Fruit fly (Drosophila melanogaster) whole organism, prepupa: ENCODE results near the gene bab1.

Experiments used
- CG10631 ChIP-seq: fragments of 200-800 bp; sonication (Bioruptor generic); optimal IDR thresholded peaks from 2 replicates; lab custom pipeline; 2016; ENCODE audit warnings: missing biosample characterization, missing genetic modification characterization
- CG10669 ChIP-seq: fragments of 200-800 bp; sonication (Bioruptor generic); optimal IDR thresholded peaks from 3 replicates; lab custom pipeline; 2018; ENCODE audit warnings: missing biosample characterization, mild to moderate bottlenecking, missing genetic modification characterization, moderate library complexity
- CG11294 ChIP-seq: fragments of 200-800 bp; sonication (Bioruptor generic); IDR thresholded peaks from 2 replicates; pipeline ENCODE4 v1.3.6; 2022; ENCODE audit warnings: missing biosample characterization, missing genetic modification characterization
- CG11762 ChIP-seq: fragments of 200-800 bp; sonication (Bioruptor generic); optimal IDR thresholded peaks from 3 replicates; lab custom pipeline; 2016; ENCODE audit warnings: missing biosample characterization, missing genetic modification characterization; ENCODE audit not compliant: insufficient read depth
- CG11902 ChIP-seq: fragments of 200-800 bp; sonication (Bioruptor generic); optimal IDR thresholded peaks from 3 replicates; lab custom pipeline; 2016; ENCODE audit warnings: missing biosample characterization, missing genetic modification characterization
- CG15336 ChIP-seq: fragments of 200-800 bp; sonication (Bioruptor generic); IDR thresholded peaks from 2 replicates; pipeline ENCODE4 v1.3.6; 2022; ENCODE audit warnings: missing biosample characterization, missing genetic modification characterization
- CG16779 ChIP-seq: fragments of 200-800 bp; sonication (Bioruptor generic); optimal IDR thresholded peaks from 3 replicates; lab custom pipeline; 2017; ENCODE audit warnings: missing biosample characterization, mild to moderate bottlenecking, missing genetic modification characterization
- CG31627 ChIP-seq: fragments of 200-800 bp; sonication (Bioruptor generic); optimal IDR thresholded peaks from 3 replicates; lab custom pipeline; 2016; ENCODE audit warnings: missing biosample characterization, missing genetic modification characterization
- CG32006 ChIP-seq: fragments of 200-800 bp; sonication (Bioruptor generic); optimal IDR thresholded peaks from 3 replicates; lab custom pipeline; 2017; ENCODE audit warnings: missing biosample characterization, mild to moderate bottlenecking, missing genetic modification characterization
- CG34406 ChIP-seq: fragments of 200-800 bp; sonication (Bioruptor generic); optimal IDR thresholded peaks from 3 replicates; lab custom pipeline; 2016; ENCODE audit warnings: missing biosample characterization, missing genetic modification characterization
- CG6163 ChIP-seq: fragments of 200-800 bp; sonication (Bioruptor generic); IDR thresholded peaks from 3 replicates; pipeline ENCODE4 v1.3.6; 2022; ENCODE audit warnings: missing biosample characterization, missing genetic modification characterization
- CG6276 ChIP-seq: fragments of 200-800 bp; sonication (Bioruptor generic); optimal IDR thresholded peaks from 2 replicates; lab custom pipeline; 2017; ENCODE audit warnings: missing biosample characterization, mild to moderate bottlenecking, missing genetic modification characterization
- CG6792 ChIP-seq: fragments of 200-800 bp; sonication (Bioruptor generic); optimal IDR thresholded peaks from 3 replicates; lab custom pipeline; 2016; ENCODE audit warnings: missing biosample characterization, missing genetic modification characterization
- CG6808 ChIP-seq: fragments of 200-800 bp; sonication (Bioruptor generic); optimal IDR thresholded peaks from 3 replicates; lab custom pipeline; 2017; ENCODE audit warnings: missing biosample characterization, missing genetic modification characterization, mild to moderate bottlenecking, moderate library complexity, missing genetic modification reagents
- CG6854 ChIP-seq: fragments of 200-800 bp; sonication (Bioruptor generic); optimal IDR thresholded peaks from 2 replicates; lab custom pipeline; 2017; ENCODE audit warnings: missing biosample characterization, mild to moderate bottlenecking, missing genetic modification characterization
- CG7368 ChIP-seq: fragments of 200-800 bp; sonication (Bioruptor generic); optimal IDR thresholded peaks from 3 replicates; lab custom pipeline; 2016; ENCODE audit warnings: missing biosample characterization, missing genetic modification characterization
- CG8119 ChIP-seq: fragments of 200-800 bp; sonication (Bioruptor generic); IDR thresholded peaks from 3 replicates; pipeline ENCODE4 v1.3.6; 2022; ENCODE audit warnings: missing biosample characterization, missing genetic modification characterization
- CG8319 ChIP-seq: fragments of 200-800 bp; sonication (Bioruptor generic); optimal IDR thresholded peaks from 3 replicates; lab custom pipeline; 2016; ENCODE audit warnings: missing biosample characterization, missing genetic modification characterization
- CG9139 ChIP-seq: fragments of 200-800 bp; sonication (Bioruptor generic); optimal IDR thresholded peaks from 3 replicates; lab custom pipeline; 2017; ENCODE audit warnings: missing biosample characterization, mild to moderate bottlenecking, missing genetic modification characterization
- Eip75B ChIP-seq: fragments of 200-800 bp; sonication (Bioruptor generic); optimal IDR thresholded peaks from 3 replicates; lab custom pipeline; 2016; ENCODE audit warnings: missing biosample characterization, missing genetic modification characterization
- Ets21C ChIP-seq: fragments of 200-800 bp; sonication (Bioruptor generic); optimal IDR thresholded peaks from 3 replicates; lab custom pipeline; 2016; ENCODE audit warnings: missing biosample characterization, missing genetic modification characterization
- Gug ChIP-seq: fragments of 200-800 bp; sonication (Bioruptor generic); IDR thresholded peaks from 2 replicates; pipeline ENCODE4 v1.3.6; 2022; ENCODE audit warnings: missing biosample characterization, missing genetic modification characterization
- Hr38 ChIP-seq: sonication (Bioruptor generic); optimal IDR thresholded peaks from 2 replicates; lab custom pipeline; 2016; ENCODE audit warnings: missing biosample characterization, missing genetic modification characterization
- Hr39 ChIP-seq: fragments of 200-800 bp; sonication (Bioruptor generic); optimal IDR thresholded peaks from 2 replicates; lab custom pipeline; 2016; ENCODE audit warnings: missing biosample characterization, missing genetic modification characterization
- Lpt ChIP-seq: fragments of 200-800 bp; sonication (Bioruptor generic); optimal IDR thresholded peaks from 3 replicates; lab custom pipeline; 2016; ENCODE audit warnings: missing biosample characterization, missing genetic modification characterization
- Met ChIP-seq: fragments of 200-800 bp; sonication (Bioruptor generic); optimal IDR thresholded peaks from 3 replicates; lab custom pipeline; 2016; ENCODE audit warnings: missing biosample characterization, missing genetic modification characterization
- OdsH ChIP-seq: fragments of 200-800 bp; sonication (Bioruptor generic); optimal IDR thresholded peaks from 3 replicates; lab custom pipeline; 2016; ENCODE audit warnings: missing biosample characterization, missing genetic modification characterization
- Sox102F ChIP-seq: fragments of 200-800 bp; sonication (Bioruptor generic); optimal IDR thresholded peaks from 2 replicates; lab custom pipeline; 2016; ENCODE audit warnings: missing biosample characterization, mild to moderate bottlenecking, missing genetic modification characterization
- Sox15 ChIP-seq: fragments of 200-800 bp; sonication (Bioruptor generic); optimal IDR thresholded peaks from 3 replicates; lab custom pipeline; 2016; ENCODE audit warnings: missing biosample characterization, missing genetic modification characterization
- achi ChIP-seq: fragments of 200-800 bp; sonication (Bioruptor generic); optimal IDR thresholded peaks from 3 replicates; lab custom pipeline; 2016; ENCODE audit warnings: missing biosample characterization, missing genetic modification characterization
- cyc ChIP-seq: fragments of 200-800 bp; sonication (Bioruptor generic); optimal IDR thresholded peaks from 3 replicates; lab custom pipeline; 2016; ENCODE audit warnings: missing biosample characterization, missing genetic modification characterization
- dsx ChIP-seq: fragments of 200-800 bp; optimal IDR thresholded peaks from 3 replicates; lab custom pipeline; 2019; ENCODE audit warnings: missing biosample characterization, mild to moderate bottlenecking, missing genetic modification characterization, moderate library complexity; ENCODE audit not compliant: poor library complexity, severe bottlenecking
- eg ChIP-seq: fragments of 200-800 bp; sonication (Bioruptor generic); IDR thresholded peaks from 3 replicates; pipeline ENCODE4 v1.3.6; 2022; ENCODE audit warnings: missing biosample characterization, missing genetic modification characterization
- esn ChIP-seq: fragments of 200-800 bp; sonication (Bioruptor generic); optimal IDR thresholded peaks from 2 replicates; lab custom pipeline; 2016; ENCODE audit warnings: missing biosample characterization, mild to moderate bottlenecking, missing genetic modification characterization, moderate library complexity
- fd59A ChIP-seq: fragments of 200-800 bp; sonication (Bioruptor generic); optimal IDR thresholded peaks from 2 replicates; lab custom pipeline; 2017; ENCODE audit warnings: missing biosample characterization, mild to moderate bottlenecking, missing genetic modification characterization, missing genetic modification reagents
- fkh ChIP-seq: fragments of 200-800 bp; sonication (Bioruptor generic); optimal IDR thresholded peaks from 3 replicates; lab custom pipeline; 2017; ENCODE audit warnings: missing biosample characterization, mild to moderate bottlenecking, missing genetic modification characterization, moderate library complexity
- net ChIP-seq: fragments of 200-800 bp; sonication (Bioruptor generic); optimal IDR thresholded peaks from 3 replicates; lab custom pipeline; 2016; ENCODE audit warnings: missing biosample characterization, missing genetic modification characterization
- salr ChIP-seq, 2 experiments: fragments of 200-800 bp; sonication (Bioruptor generic); optimal IDR thresholded peaks; 3 replicates each; lab custom pipeline; 2016 to 2018; ENCODE audit warnings: missing biosample characterization in 2 of 2, missing genetic modification characterization in 2 of 2, mild to moderate bottlenecking in 1 of 2
- spab ChIP-seq: fragments of 200-800 bp; sonication (Bioruptor generic); optimal IDR thresholded peaks from 2 replicates; lab custom pipeline; 2017; ENCODE audit warnings: missing biosample characterization, mild to moderate bottlenecking, missing genetic modification characterization, missing genetic modification reagents
- ss ChIP-seq, 2 experiments: fragments of 200-800 bp; sonication (Bioruptor generic); optimal IDR thresholded peaks; 2 replicates in 1 of 2; 3 replicates in 1 of 2; lab custom pipeline; 2017 to 2018; ENCODE audit warnings: mild to moderate bottlenecking in 2 of 2, missing biosample characterization in 2 of 2, missing genetic modification characterization in 2 of 2, moderate library complexity in 1 of 2
- svp ChIP-seq: fragments of 200-800 bp; sonication (Bioruptor generic); peaks from one replicate; lab custom pipeline; 2016; ENCODE audit warnings: missing biosample characterization, missing genetic modification characterization
- topi ChIP-seq: fragments of 200-800 bp; sonication (Bioruptor generic); optimal IDR thresholded peaks from 3 replicates; lab custom pipeline; 2016; ENCODE audit warnings: missing biosample characterization, missing genetic modification characterization
- vri ChIP-seq: fragments of 200-800 bp; sonication (Bioruptor generic); optimal IDR thresholded peaks from 3 replicates; lab custom pipeline; 2016; ENCODE audit warnings: missing biosample characterization, mild to moderate bottlenecking, missing genetic modification characterization

The bab1 gene

DNA sequence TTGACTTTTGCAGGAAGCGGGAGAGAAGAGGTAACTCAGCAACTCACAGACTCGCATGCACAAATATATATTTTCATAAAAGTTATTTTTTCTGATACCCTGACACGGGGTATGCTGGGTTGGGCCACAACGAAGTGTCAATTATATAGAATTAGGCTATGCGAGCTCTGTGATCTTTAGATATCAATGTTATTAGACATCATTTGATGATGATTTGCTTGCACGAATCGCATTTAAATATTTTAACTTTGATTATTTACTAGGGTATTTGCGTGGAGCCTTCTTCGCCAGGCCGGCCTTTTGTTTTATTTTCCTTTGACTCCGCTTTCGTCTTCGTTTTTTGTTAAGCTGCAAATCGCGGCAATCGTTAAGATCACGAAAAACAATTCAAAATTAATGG is 28.7 kb upstream of the bab1 start (continued):
- TF ChIP-seq Sox102F (GFP tag; lab: Kevin White, UChicago) = peak; percentile 86
- peak; percentile 77 for TF ChIP-seq CG7368 (GFP tag; lab: Kevin White, UChicago)
- TF ChIP-seq CG10669 (GFP tag; lab: Kevin White, UChicago) = peak; percentile 86
- TF ChIP-seq fd59A (GFP tag; lab: Kevin White, UChicago) = peak; percentile 80
- peak; percentile 85 for TF ChIP-seq topi (GFP tag; lab: Kevin White, UChicago)
- no peak for TF ChIP-seq Gug (GFP tag; lab: Robert Waterston, UW)
- peak; percentile 30; the same call in 1 of the 2 replicates for TF ChIP-seq CG15336
- TF ChIP-seq CG6163 (GFP tag; lab: Robert Waterston, UW) = peak; percentile 83
- no peak for TF ChIP-seq fkh (GFP tag; lab: Kevin White, UChicago)
- TF ChIP-seq vri = peak; percentile 74
- peak; percentile 81 for TF ChIP-seq CG11902 (GFP tag; lab: Kevin White, UChicago)
- TF ChIP-seq spab (GFP tag; lab: Kevin White, UChicago) = peak; percentile 81
- peak; percentile 85 for TF ChIP-seq CG6792 (GFP tag; lab: Kevin White, UChicago)
- TF ChIP-seq Met (GFP tag; lab: Kevin White, UChicago) = peak; percentile 87
- TF ChIP-seq CG10631 (GFP tag; lab: Kevin White, UChicago) = peak; percentile 79
- peak; percentile 81 for TF ChIP-seq Ets21C (GFP tag; lab: Kevin White, UChicago)
- TF ChIP-seq ss (GFP tag; optimal IDR thresholded peaks at IDR 0.05; lab: Kevin White, UChicago) = peak; percentile 73 to 85
- peak; percentile 84 for TF ChIP-seq Eip75B (GFP tag; lab: Kevin White, UChicago)
- peak; percentile 76 for TF ChIP-seq CG9139 (GFP tag; lab: Kevin White, UChicago)
- TF ChIP-seq CG34406 (GFP tag; lab: Kevin White, UChicago) = peak; percentile 87
- TF ChIP-seq CG6808 = peak; percentile 85
- peak; percentile 89 for TF ChIP-seq esn (GFP tag; lab: Kevin White, UChicago)
- TF ChIP-seq net = peak; percentile 68
- TF ChIP-seq CG6854 (GFP tag; lab: Kevin White, UChicago) = peak; percentile 65
- peak; percentile 85 for TF ChIP-seq Sox15
- peak; percentile 7 for TF ChIP-seq Lpt (GFP tag; lab: Kevin White, UChicago)
- TF ChIP-seq CG31627 (GFP tag; lab: Kevin White, UChicago) = peak; percentile 90
- TF ChIP-seq, all 60 proteins: peak for 50

DNA sequence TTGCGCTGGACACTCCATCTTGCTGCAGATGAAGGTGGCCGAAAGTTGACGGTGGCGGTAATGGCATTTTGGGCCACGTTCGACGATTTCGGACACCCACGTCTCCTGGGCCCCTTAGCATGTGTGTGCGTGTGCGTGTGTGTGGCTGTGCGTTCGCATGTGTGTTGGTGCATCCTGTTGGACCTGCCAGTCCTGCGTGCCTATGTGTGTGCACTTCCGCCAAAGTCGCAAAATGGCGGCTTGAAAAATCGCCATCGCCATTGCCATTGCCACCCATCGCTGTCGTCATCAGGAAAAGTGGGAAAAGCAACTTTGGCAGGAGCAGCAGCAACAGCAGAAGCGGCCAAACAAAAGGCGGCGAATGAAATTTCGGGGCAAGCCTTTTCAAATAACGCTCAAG is 22.9 kb upstream of the bab1 start:
- TF ChIP-seq salr (GFP tag; optimal IDR thresholded peaks at IDR 0.05; lab: Kevin White, UChicago) = no peak
- TF ChIP-seq CG10631 (GFP tag; lab: Kevin White, UChicago) = no peak
- no peak for TF ChIP-seq CG9139 (GFP tag; lab: Kevin White, UChicago)
- no peak for TF ChIP-seq CG15336
- no peak for TF ChIP-seq CG8319 (GFP tag; lab: Kevin White, UChicago)
- no peak for TF ChIP-seq cyc (GFP tag; lab: Kevin White, UChicago)
- no peak for TF ChIP-seq svp
- no peak for TF ChIP-seq CG8119 (GFP tag; lab: Robert Waterston, UW)
- TF ChIP-seq CG7368 (GFP tag; lab: Kevin White, UChicago) = no peak
- TF ChIP-seq Gug (GFP tag; lab: Robert Waterston, UW) = no peak
- TF ChIP-seq CG16779 = no peak
- TF ChIP-seq achi (GFP tag; lab: Kevin White, UChicago) = no peak
- no peak for TF ChIP-seq CG11294 (GFP tag; lab: Robert Waterston, UW)
- TF ChIP-seq Hr39 (GFP tag; lab: Kevin White, UChicago) = no peak
- no peak for TF ChIP-seq Hr38 (GFP tag; lab: Kevin White, UChicago)
- TF ChIP-seq fkh (GFP tag; lab: Kevin White, UChicago) = no peak
- TF ChIP-seq topi (GFP tag; lab: Kevin White, UChicago) = no peak
- TF ChIP-seq CG10669 (GFP tag; lab: Kevin White, UChicago) = no peak
- TF ChIP-seq spab (GFP tag; lab: Kevin White, UChicago) = no peak

- TF ChIP-seq topi (GFP tag; lab: Kevin White, UChicago) (no peak), OdsH (no peak), CG32006 (peak; percentile 4), Gug (GFP tag; lab: Robert Waterston, UW) (no peak), Eip75B (GFP tag; lab: Kevin White, UChicago) (no peak), eg (GFP tag; lab: Robert Waterston, UW) (no peak), dsx (GFP tag; lab: Kevin White, UChicago) (peak; percentile 95), CG6276 (GFP tag; lab: Kevin White, UChicago) (peak; percentile 25), Hr39 (GFP tag; lab: Kevin White, UChicago) (no peak), CG11762 (GFP tag; lab: Kevin White, UChicago) (no peak), CG8119 (GFP tag; lab: Robert Waterston, UW) (no peak)
These were observed 20.8 kb upstream of the bab1 start for dm6 chr3L:1121656-1122055.
